Worm (Caenorhabditis elegans) whole organism, L1 larva: Measurements from ENCODE around the gene K04C2.7.
A peak's percentile ranks its signal among the peaks of the same experiment; 100 is the strongest.

ENCODE experiments used
- F16B12.6 ChIP-seq: fragments of 150-350 bp; optimal IDR thresholded peaks from 2 replicates; lab custom pipeline; 2014; ENCODE audit warnings: missing biosample characterization, missing genetic modification characterization
- Y116A8C.19 ChIP-seq: sonication (generic microtip); optimal IDR thresholded peaks from 2 replicates; lab custom pipeline; 2016; ENCODE audit warnings: missing compliant biosample characterization, missing genetic modification characterization, borderline replicate concordance
- alr-1 ChIP-seq: fragments of 200-800 bp; sonication (Bioruptor generic); optimal IDR thresholded peaks from 2 replicates; lab custom pipeline; 2018; ENCODE audit warnings: borderline replicate concordance, mild to moderate bottlenecking, missing genetic modification characterization, missing compliant biosample characterization
- aly-2 ChIP-seq: fragments of 150-350 bp; optimal IDR thresholded peaks from 2 replicates; lab custom pipeline; 2014; ENCODE audit warnings: missing biosample characterization, missing genetic modification characterization
- blmp-1 ChIP-seq: fragments of 150-350 bp; optimal IDR thresholded peaks from 2 replicates; lab custom pipeline; 2014; ENCODE audit warnings: missing biosample characterization, missing genetic modification characterization
- ceh-63 ChIP-seq: fragments of 200-800 bp; sonication (Bioruptor generic); optimal IDR thresholded peaks from 2 replicates; lab custom pipeline; 2018; ENCODE audit warnings: mild to moderate bottlenecking, missing genetic modification characterization, missing compliant biosample characterization
- ceh-8 ChIP-seq: fragments of 200-800 bp; sonication (Bioruptor generic); optimal IDR thresholded peaks from 2 replicates; lab custom pipeline; 2018; ENCODE audit warnings: mild to moderate bottlenecking, missing genetic modification characterization, moderate library complexity, missing compliant biosample characterization
- ceh-82 ChIP-seq, 3 experiments: fragments of 150-350 bp in 1 of 3; sonication (generic microtip) in 2 of 3; optimal IDR thresholded peaks; 2 replicates each; lab custom pipeline; 2014 to 2017; ENCODE audit warnings: missing biosample characterization in 3 of 3, missing genetic modification characterization in 3 of 3
- ceh-88 ChIP-seq: fragments of 200-800 bp; sonication (Bioruptor generic); IDR thresholded peaks from 2 replicates; pipeline ENCODE4 v1.3.6; 2022; ENCODE audit warnings: missing genetic modification characterization, missing compliant biosample characterization
- ces-1 ChIP-seq: fragments of 150-350 bp; optimal IDR thresholded peaks from 2 replicates; lab custom pipeline; 2014; ENCODE audit warnings: missing biosample characterization, missing genetic modification reagents, missing genetic modification characterization
- dpl-1 ChIP-seq, 3 experiments: fragments of 150-350 bp in 2 of 3; sonication (generic microtip) in 1 of 3; optimal IDR thresholded peaks; 2 replicates each; lab custom pipeline; 2014 to 2017; ENCODE audit warnings: missing biosample characterization in 3 of 3, missing genetic modification characterization in 3 of 3, missing genetic modification reagents in 3 of 3
- efl-1 ChIP-seq, 4 experiments: fragments of 150-350 bp; optimal IDR thresholded peaks in 3 of 4; peaks in 1 of 4; 1 replicate in 1 of 4; 2 replicates in 3 of 4; lab custom pipeline; 2014; ENCODE audit warnings: missing biosample characterization in 2 of 4, missing genetic modification characterization in 2 of 4, missing genetic modification reagents in 2 of 4
- efl-3 ChIP-seq: fragments of 200-800 bp; sonication (Bioruptor generic); optimal IDR thresholded peaks from 2 replicates; lab custom pipeline; 2018; ENCODE audit warnings: mild to moderate bottlenecking, missing genetic modification characterization, missing compliant biosample characterization
- elt-2 ChIP-seq: sonication (generic microtip); optimal IDR thresholded peaks from 2 replicates; lab custom pipeline; 2016; ENCODE audit warnings: missing genetic modification characterization, mild to moderate bottlenecking, inconsistent platforms, missing compliant biosample characterization, missing genetic modification reagents
- elt-3 ChIP-seq, 6 experiments: fragments of 150-350 bp in 1 of 6; sonication (generic microtip); optimal IDR thresholded peaks; 2 replicates each; lab custom pipeline; 2017 to 2018; ENCODE audit warnings: missing biosample characterization in 6 of 6, missing genetic modification characterization in 6 of 6, inconsistent platforms in 1 of 6
- ets-5 ChIP-seq: fragments of 200-800 bp; sonication (Bioruptor generic); IDR thresholded peaks from 2 replicates; pipeline ENCODE4 v1.3.6; 2022; ENCODE audit warnings: missing genetic modification characterization, missing compliant biosample characterization
- fkh-10 ChIP-seq: sonication (generic microtip); optimal IDR thresholded peaks from 2 replicates; lab custom pipeline; 2017; ENCODE audit warnings: missing biosample characterization, missing genetic modification reagents, missing genetic modification characterization
- fos-1 ChIP-seq: fragments of 150-350 bp; optimal IDR thresholded peaks from 2 replicates; lab custom pipeline; 2014; ENCODE audit warnings: missing biosample characterization, missing genetic modification characterization
- grh-1 ChIP-seq: fragments of 200-800 bp; sonication (Bioruptor generic); IDR thresholded peaks from 2 replicates; pipeline ENCODE4 v1.3.6; 2022; ENCODE audit warnings: missing genetic modification reagents, missing genetic modification characterization, missing compliant biosample characterization
- hlh-4 ChIP-seq: sonication (generic microtip); optimal IDR thresholded peaks from 2 replicates; lab custom pipeline; 2016; ENCODE audit warnings: mild to moderate bottlenecking, missing genetic modification characterization, missing compliant biosample characterization
- hpl-2 ChIP-seq: fragments of 150-350 bp; optimal IDR thresholded peaks from 2 replicates; lab custom pipeline; 2014; ENCODE audit warnings: missing biosample characterization, missing genetic modification reagents, missing genetic modification characterization
- irx-1 ChIP-seq: sonication (generic microtip); optimal IDR thresholded peaks from 2 replicates; lab custom pipeline; 2016; ENCODE audit warnings: missing genetic modification characterization, missing compliant biosample characterization
- lin-13 ChIP-seq: fragments of 150-350 bp; optimal IDR thresholded peaks from 2 replicates; lab custom pipeline; 2014; ENCODE audit warnings: missing biosample characterization, missing genetic modification reagents, missing genetic modification characterization
- lin-14 ChIP-seq: fragments of 200-800 bp; sonication (Bioruptor generic); optimal IDR thresholded peaks from 2 replicates; lab custom pipeline; 2018; ENCODE audit warnings: mild to moderate bottlenecking, missing genetic modification characterization, moderate library complexity, missing compliant biosample characterization
- lin-35 ChIP-seq, 2 experiments: fragments of 150-350 bp; optimal IDR thresholded peaks; 2 replicates each; lab custom pipeline; 2014; ENCODE audit warnings: missing biosample characterization in 2 of 2, missing genetic modification characterization in 2 of 2, missing genetic modification reagents in 2 of 2
- lin-39 ChIP-seq: fragments of 150-350 bp; optimal IDR thresholded peaks from 2 replicates; lab custom pipeline; 2014; ENCODE audit warnings: missing biosample characterization, missing genetic modification reagents, missing genetic modification characterization
- lir-3 ChIP-seq: sonication (generic microtip); optimal IDR thresholded peaks from 2 replicates; lab custom pipeline; 2016; ENCODE audit warnings: mild to moderate bottlenecking, missing genetic modification characterization, moderate library complexity, missing compliant biosample characterization; ENCODE audit not compliant: poor library complexity
- lsy-2 ChIP-seq, 2 experiments: fragments of 150-350 bp; optimal IDR thresholded peaks; 2 replicates each; lab custom pipeline; 2014; ENCODE audit warnings: missing biosample characterization in 2 of 2, missing genetic modification characterization in 2 of 2
- mab-9 ChIP-seq: fragments of 200-800 bp; sonication (Bioruptor generic); IDR thresholded peaks from 2 replicates; pipeline ENCODE4 v1.3.6; 2022; ENCODE audit warnings: missing genetic modification reagents, missing genetic modification characterization, missing compliant biosample characterization
- mdl-1 ChIP-seq, 2 experiments: fragments of 150-350 bp; optimal IDR thresholded peaks; 2 replicates each; lab custom pipeline; 2014 to 2017; ENCODE audit warnings: missing biosample characterization in 2 of 2, missing genetic modification characterization in 2 of 2, inconsistent platforms in 1 of 2
- mep-1 ChIP-seq: fragments of 150-350 bp; optimal IDR thresholded peaks from 2 replicates; lab custom pipeline; 2014; ENCODE audit warnings: missing biosample characterization, missing genetic modification characterization
- nhr-19 ChIP-seq: fragments of 200-800 bp; sonication (Bioruptor generic); conservative IDR thresholded peaks from 2 replicates; pipeline ENCODE4 v1.3.6; 2022; ENCODE audit warnings: missing genetic modification characterization, missing compliant biosample characterization
- nhr-20 ChIP-seq: sonication (generic microtip); optimal IDR thresholded peaks from 2 replicates; lab custom pipeline; 2016; ENCODE audit warnings: mild to moderate bottlenecking, missing genetic modification characterization, missing compliant biosample characterization
- nhr-47 ChIP-seq: sonication (generic microtip); optimal IDR thresholded peaks from 2 replicates; lab custom pipeline; 2016; ENCODE audit warnings: mild to moderate bottlenecking, missing genetic modification characterization, moderate library complexity, missing compliant biosample characterization
- nhr-71 ChIP-seq: sonication (generic microtip); optimal IDR thresholded peaks from 2 replicates; lab custom pipeline; 2016; ENCODE audit warnings: mild to moderate bottlenecking, missing genetic modification characterization, moderate library complexity, missing compliant biosample characterization
- nhr-77 ChIP-seq: fragments of 150-350 bp; optimal IDR thresholded peaks from 2 replicates; lab custom pipeline; 2014; ENCODE audit warnings: missing biosample characterization, missing genetic modification characterization
- nhr-84 ChIP-seq: sonication (generic microtip); optimal IDR thresholded peaks from 2 replicates; lab custom pipeline; 2017; ENCODE audit warnings: missing biosample characterization, missing genetic modification characterization
- nhr-85 ChIP-seq: sonication (generic microtip); peaks from one replicate; lab custom pipeline; 2016; ENCODE audit warnings: missing genetic modification characterization, inconsistent platforms, missing compliant biosample characterization
- nhr-90 ChIP-seq: sonication (generic microtip); optimal IDR thresholded peaks from 2 replicates; lab custom pipeline; 2016; ENCODE audit warnings: mild to moderate bottlenecking, missing genetic modification characterization, missing compliant biosample characterization; ENCODE audit not compliant: poor library complexity
- rnt-1 ChIP-seq: sonication (generic microtip); optimal IDR thresholded peaks from 2 replicates; lab custom pipeline; 2016; ENCODE audit warnings: mild to moderate bottlenecking, missing genetic modification characterization, moderate library complexity, missing compliant biosample characterization
- skn-1 ChIP-seq: fragments of 150-350 bp; optimal IDR thresholded peaks from 2 replicates; lab custom pipeline; 2014; ENCODE audit warnings: missing biosample characterization, missing genetic modification characterization
- snpc-4 ChIP-seq: fragments of 150-350 bp; optimal IDR thresholded peaks from 2 replicates; lab custom pipeline; 2014; ENCODE audit warnings: missing biosample characterization, missing genetic modification characterization
- sox-4 ChIP-seq: sonication (generic microtip); optimal IDR thresholded peaks from 2 replicates; lab custom pipeline; 2016; ENCODE audit warnings: missing genetic modification characterization, missing compliant biosample characterization
- sptf-1 ChIP-seq: fragments of 150-350 bp; optimal IDR thresholded peaks from 2 replicates; lab custom pipeline; 2014; ENCODE audit warnings: missing biosample characterization, missing genetic modification characterization
- swsn-7 ChIP-seq: sonication (generic microtip); optimal IDR thresholded peaks from 2 replicates; lab custom pipeline; 2016; ENCODE audit warnings: missing genetic modification characterization, missing compliant biosample characterization
- tbx-2 ChIP-seq: sonication (generic microtip); optimal IDR thresholded peaks from 2 replicates; lab custom pipeline; 2016; ENCODE audit warnings: missing genetic modification characterization, missing compliant biosample characterization
- unc-130 ChIP-seq: fragments of 150-350 bp; optimal IDR thresholded peaks from 2 replicates; lab custom pipeline; 2017; ENCODE audit warnings: missing biosample characterization, missing genetic modification characterization, inconsistent platforms
- xbp-1 ChIP-seq: sonication (generic microtip); optimal IDR thresholded peaks from 2 replicates; lab custom pipeline; 2016; ENCODE audit warnings: missing genetic modification characterization, missing compliant biosample characterization
- zag-1 ChIP-seq: fragments of 150-350 bp; optimal IDR thresholded peaks from 2 replicates; lab custom pipeline; 2014; ENCODE audit warnings: missing biosample characterization, missing genetic modification characterization
- ztf-4 ChIP-seq: fragments of 150-350 bp; optimal IDR thresholded peaks from 2 replicates; lab custom pipeline; 2014; ENCODE audit warnings: missing biosample characterization, missing genetic modification characterization

K04C2.7 gene

ce11 chrIII:6891560-6891959 is 10.7 kb downstream of the K04C2.7 start, which contains the start of gene K04C2.5:
TSS of gene K04C2.5 (minus strand) at chrIII:6891660.
- TF ChIP-seq alr-1 (tag; lab: Kevin White, UChicago) = no peak
- TF ChIP-seq blmp-1 (tag; lab: Kevin White, UChicago) = no peak
- no peak for TF ChIP-seq ceh-8 (GFP tag; lab: Kevin White, UChicago)
- TF ChIP-seq ces-1 = no peak
- no peak for TF ChIP-seq nhr-84 (tag; lab: Kevin White, UChicago)
- TF ChIP-seq fos-1 = no peak
- TF ChIP-seq unc-130 (tag; lab: Kevin White, UChicago) = no peak
- no peak for TF ChIP-seq sox-4
- TF ChIP-seq mep-1 = no peak
- TF ChIP-seq mab-9 (GFP tag; lab: Robert Waterston, UW) = no peak
- TF ChIP-seq ets-5 (GFP tag; lab: Robert Waterston, UW) = no peak
- no peak for TF ChIP-seq ztf-4
- no peak for TF ChIP-seq irx-1 (tag; lab: Kevin White, UChicago)
- TF ChIP-seq ceh-88 (GFP tag; lab: Robert Waterston, UW) = no peak
- no peak for TF ChIP-seq ceh-63 (GFP tag; lab: Kevin White, UChicago)
- TF ChIP-seq tbx-2 (tag; lab: Kevin White, UChicago) = no peak
- TF ChIP-seq sptf-1 = no peak

- no peak for TF ChIP-seq ets-5 (GFP tag; lab: Robert Waterston, UW)
- peak; percentile 85 for TF ChIP-seq nhr-19 (GFP tag; lab: Robert Waterston, UW)
- TF ChIP-seq dpl-1 (GFP tag; optimal IDR thresholded peaks at IDR 0.05; lab: Kevin White, UChicago) = peak in 2 of 3 experiments; percentile 24 to 63
- TF ChIP-seq rnt-1 (tag; lab: Kevin White, UChicago) = peak; percentile 81
- peak; percentile 63 for TF ChIP-seq lin-39 (tag; lab: Kevin White, UChicago)
- TF ChIP-seq skn-1 (tag; lab: Kevin White, UChicago) = peak; percentile 29
- TF ChIP-seq nhr-47 (tag; lab: Kevin White, UChicago) = peak; percentile 58
- TF ChIP-seq lin-14 (GFP tag; lab: Kevin White, UChicago) = peak; percentile 90
- TF ChIP-seq lir-3 (tag; lab: Kevin White, UChicago) = peak; percentile 55
- no peak for TF ChIP-seq F16B12.6 (tag; lab: Kevin White, UChicago)
- peak in 1 of 2 experiments; percentile 49 for TF ChIP-seq mdl-1 (tag; optimal IDR thresholded peaks at IDR 0.05; lab: Kevin White, UChicago)
- TF ChIP-seq fkh-10 (GFP tag; lab: Kevin White, UChicago) = no peak
- peak in 2 of 3 experiments; percentile 10 to 11 for TF ChIP-seq ceh-82 (tag; optimal IDR thresholded peaks at IDR 0.05; lab: Kevin White, UChicago)
- TF ChIP-seq elt-2 (tag; lab: Kevin White, UChicago) = peak; percentile 69
- no peak for TF ChIP-seq Y116A8C.19 (tag; lab: Kevin White, UChicago)
- TF ChIP-seq hlh-4 (tag; lab: Kevin White, UChicago) = no peak
- peak; percentile 18 for TF ChIP-seq lin-13 (GFP tag; lab: Kevin White, UChicago)
- TF ChIP-seq fos-1 = peak; percentile 79
- TF ChIP-seq blmp-1 (tag; lab: Kevin White, UChicago) = peak; percentile 60
- peak; percentile 44; the same call in 1 of the 2 replicates for TF ChIP-seq grh-1 (GFP tag; lab: Robert Waterston, UW)
- peak; percentile 74 to 91 for TF ChIP-seq lsy-2 (tag; optimal IDR thresholded peaks at IDR 0.05; lab: Kevin White, UChicago)
- TF ChIP-seq tbx-2 (tag; lab: Kevin White, UChicago) = peak; percentile 77
- TF ChIP-seq efl-1 (optimal IDR thresholded peaks at IDR 0.05; lab: Kevin White, UChicago) = peak; percentile 60
- TF ChIP-seq efl-1 (GFP tag; optimal IDR thresholded peaks at IDR 0.05 in 1 of 2; lab: Kevin White, UChicago) = peak; percentile 36 to 95
- TF ChIP-seq swsn-7 (tag; lab: Kevin White, UChicago) = peak; percentile 50
- peak; percentile 14 for TF ChIP-seq xbp-1 (tag; lab: Kevin White, UChicago)
- TF ChIP-seq nhr-71 (tag; lab: Kevin White, UChicago) = peak; percentile 93
- peak; percentile 31 to 67 for TF ChIP-seq lin-35 (GFP tag; optimal IDR thresholded peaks at IDR 0.05; lab: Kevin White, UChicago)
- TF ChIP-seq efl-3 (GFP tag; lab: Kevin White, UChicago) = no peak
- no peak for TF ChIP-seq unc-130 (tag; lab: Kevin White, UChicago)
- peak; percentile 87 for TF ChIP-seq nhr-85 (tag; lab: Kevin White, UChicago)
- TF ChIP-seq nhr-77 (tag; lab: Kevin White, UChicago) = peak; percentile 49
- TF ChIP-seq zag-1 = no peak
- TF ChIP-seq nhr-20 (tag; lab: Kevin White, UChicago) = peak; percentile 87
- peak; percentile 70 for TF ChIP-seq aly-2 (tag; lab: Kevin White, UChicago)
- peak in 5 of 6 experiments; percentile 83 to 95 (median 91) for TF ChIP-seq elt-3 (tag; optimal IDR thresholded peaks at IDR 0.05; lab: Kevin White, UChicago)
- TF ChIP-seq hpl-2 = peak; percentile 28
- TF ChIP-seq snpc-4 (tag; lab: Kevin White, UChicago) = no peak
- peak; percentile 51 for TF ChIP-seq ztf-4
- TF ChIP-seq mep-1 = peak; percentile 66
- TF ChIP-seq nhr-90 (tag; lab: Kevin White, UChicago) = peak; percentile 53
These were observed 14.3 kb downstream of the K04C2.7 start for ce11 chrIII:6895166-6895565.
